Fruit fly (Drosophila melanogaster): Measurements from ENCODE around the gene CG18301.

dm6 chr2L:10553692-10554091 lies 22.1 kb downstream of the CG18301 start:
- TF ChIP-seq insv (optimal IDR thresholded peaks at IDR 0.05), result no peak
- TF ChIP-seq psq (optimal IDR thresholded peaks at IDR 0.05), result no peak

Data from Kc167 (cell line).